Worm (Caenorhabditis elegans): ENCODE results near the gene K11D12.11.

DNA sequence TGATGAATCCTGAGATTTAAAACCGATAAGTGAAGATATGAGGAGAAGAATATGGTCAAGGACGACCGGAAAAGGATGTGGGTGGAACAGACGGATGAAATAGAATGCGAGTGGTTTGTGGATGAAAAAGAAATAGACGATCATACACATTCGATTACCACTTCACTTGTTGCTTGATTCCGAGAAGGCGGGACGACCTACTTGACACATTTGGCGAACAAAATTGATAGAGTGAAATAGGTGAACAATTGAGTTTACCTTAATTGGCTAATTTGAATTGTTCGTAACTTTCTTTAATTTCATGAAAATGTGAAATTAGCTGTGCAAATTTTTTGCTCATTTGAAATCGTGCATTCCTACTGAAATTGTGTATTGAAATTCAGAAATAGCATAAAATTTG lies 32.7 kb upstream of the K11D12.11 start, which contains the start of gene Y58A7A.2:
- TF ChIP-seq tbx-2 (tag; optimal IDR thresholded peaks at IDR 0.05) (no peak), ama-1 (optimal IDR thresholded peaks at IDR 0.05) (no peak), sup-37 (GFP tag; optimal IDR thresholded peaks at IDR 0.05) (no peak), lin-13 (GFP tag; optimal IDR thresholded peaks at IDR 0.05) (no peak), nhr-77 (tag; optimal IDR thresholded peaks at IDR 0.05) (no peak), mep-1 (tag; optimal IDR thresholded peaks at IDR 0.05) (no peak), ztf-11 (tag; optimal IDR thresholded peaks at IDR 0.05) (no peak), nhr-76 (tag; optimal IDR thresholded peaks at IDR 0.05) (no peak), egl-27 (tag; optimal IDR thresholded peaks at IDR 0.05) (no peak), nhr-28 (tag; optimal IDR thresholded peaks at IDR 0.05) (no peak)
